Fruit fly (Drosophila melanogaster) Kc167 (cell line): ENCODE measurements around the gene Mur18B.

Experiments used
- Sin3A ChIP-seq: fragments of >200 bp; optimal IDR thresholded peaks from 2 replicates; lab custom pipeline; 2018; ENCODE audit warnings: missing external identifiers
- h ChIP-seq: fragments of >200 bp; optimal IDR thresholded peaks from 3 replicates; lab custom pipeline; 2018; ENCODE audit warnings: missing external identifiers

- TF ChIP-seq h (lab: Kevin White, UChicago) (no peak), Sin3A (no peak)
Measured at dm6 chrX:19216671-19217070, 3.6 kb downstream of the Mur18B start.
